Fruit fly (Drosophila melanogaster): Measurements from ENCODE around the gene Tat.

The Tat gene

DNA sequence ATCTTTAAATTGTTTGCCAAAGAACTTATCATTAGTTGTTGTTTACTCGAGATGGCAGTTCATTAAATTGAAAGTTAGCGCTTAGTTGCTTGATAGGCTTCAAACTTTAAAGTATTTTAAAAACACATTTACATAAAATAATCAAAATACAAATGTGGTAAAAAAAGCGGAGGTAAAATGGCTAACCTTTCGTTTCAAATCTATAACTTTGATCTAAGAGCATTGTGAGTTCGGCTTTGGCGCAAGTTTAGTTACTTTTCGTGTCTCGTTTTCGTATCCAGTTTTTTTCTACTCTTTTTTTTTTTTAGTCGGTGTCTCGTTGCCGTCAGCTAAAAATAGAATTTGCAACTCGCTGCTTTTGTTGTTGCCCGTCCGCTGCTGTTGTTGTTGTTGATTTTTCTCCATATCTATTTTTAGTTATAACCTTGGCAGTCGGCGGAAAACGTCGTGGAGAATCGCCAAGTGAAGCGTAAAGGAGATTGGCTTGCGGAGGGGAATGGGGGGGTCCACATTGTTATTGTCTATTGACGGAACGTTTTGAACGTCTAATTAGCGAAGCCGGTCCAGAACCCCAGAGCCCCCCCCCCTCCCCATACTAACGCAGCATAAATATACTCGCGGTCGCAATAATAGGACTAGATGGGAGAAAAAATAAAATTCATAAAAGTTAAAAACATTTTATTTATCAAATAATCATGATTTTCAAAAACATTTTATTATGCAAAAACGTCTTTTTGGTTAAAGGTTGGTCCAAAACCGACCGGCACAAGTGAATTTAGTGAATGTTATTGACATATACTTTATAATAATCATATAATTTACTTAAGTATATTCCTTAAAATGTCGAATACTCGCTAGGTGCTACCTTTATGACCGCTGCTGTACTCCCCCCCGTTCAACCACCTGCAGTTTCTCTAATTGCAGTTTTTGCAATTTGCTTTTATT is 46.2 kb upstream of the Tat start (continued):
- TF ChIP-seq caup (GFP tag; optimal IDR thresholded peaks at IDR 0.05; ENCODE audit: severe bottlenecking) (peak; percentile 66), CG9876 (GFP tag; optimal IDR thresholded peaks at IDR 0.05) (no peak), bsh (GFP tag; optimal IDR thresholded peaks at IDR 0.05) (peak; percentile 46 to 74), zen2 (GFP tag; IDR thresholded peaks at IDR 0.05; ENCODE audit: partially characterized antibody) (no peak), CG7271 (tag; optimal IDR thresholded peaks at IDR 0.05) (no peak), Neu2 (GFP tag; optimal IDR thresholded peaks at IDR 0.05; ENCODE audit: borderline replicate concordance) (no peak), Awh (GFP tag; IDR thresholded peaks at IDR 0.05) (no peak), CG33557 (GFP tag; optimal IDR thresholded peaks at IDR 0.05) (no peak), BtbVII (GFP tag; optimal IDR thresholded peaks at IDR 0.05) (peak; percentile 31), Bteb2 (GFP tag; optimal IDR thresholded peaks at IDR 0.05) (no peak), hb (GFP tag; IDR thresholded peaks at IDR 0.05; ENCODE audit: partially characterized antibody) (no peak), CG4360 (GFP tag; IDR thresholded peaks at IDR 0.05) (no peak), BEAF-32 (GFP tag; optimal IDR thresholded peaks at IDR 0.05) (no peak), stwl (tag; optimal IDR thresholded peaks at IDR 0.05) (no peak), CG18011 (GFP tag; optimal IDR thresholded peaks at IDR 0.05) (no peak), CG6654 (GFP tag; optimal IDR thresholded peaks at IDR 0.05) (peak; percentile 10), CG9609 (GFP tag; optimal IDR thresholded peaks at IDR 0.05) (no peak), CG2202 (tag; optimal IDR thresholded peaks at IDR 0.05) (no peak), Bgb (GFP tag; IDR thresholded peaks at IDR 0.05; ENCODE audit: partially characterized antibody) (no peak), H2.0 (GFP tag; IDR thresholded peaks at IDR 0.05) (peak; percentile 36; the same call in 1 of the 2 replicates), Drgx (GFP tag; IDR thresholded peaks at IDR 0.05) (peak; percentile 86), CG15073 (GFP tag; optimal IDR thresholded peaks at IDR 0.05) (no peak), CG12155 (GFP tag; optimal IDR thresholded peaks at IDR 0.05) (peak; percentile 12), Adf1 (GFP tag; IDR thresholded peaks at IDR 0.05) (no peak), luna (GFP tag; optimal IDR thresholded peaks at IDR 0.05) (no peak), scrt (GFP tag; optimal IDR thresholded peaks at IDR 0.05) (peak; percentile 43), Xrp1 (GFP tag; IDR thresholded peaks at IDR 0.05) (0 out of 2 replicates have a peak, but pooled peaks have one; percentile 19), inv (GFP tag; IDR thresholded peaks at IDR 0.05; ENCODE audit: partially characterized antibody) (no peak), CG2120 (GFP tag; optimal IDR thresholded peaks at IDR 0.05) (peak; percentile 21), CG18764 (GFP tag; optimal IDR thresholded peaks at IDR 0.05) (no peak), al (GFP tag; IDR thresholded peaks at IDR 0.05) (peak; percentile 49), ERR (GFP tag; optimal IDR thresholded peaks at IDR 0.05) (no peak), az2 (GFP tag; optimal IDR thresholded peaks at IDR 0.05) (no peak), CG15601 (tag; optimal IDR thresholded peaks at IDR 0.05) (no peak), Lim3 (GFP tag; IDR thresholded peaks at IDR 0.05) (no peak), Optix (GFP tag; IDR thresholded peaks at IDR 0.05) (no peak), CG10274 (GFP tag; optimal IDR thresholded peaks at IDR 0.05) (peak; percentile 46), Sry-β (GFP tag; optimal IDR thresholded peaks at IDR 0.05) (no peak), CG14710 (tag; optimal IDR thresholded peaks at IDR 0.05) (no peak), CG11398 (GFP tag; optimal IDR thresholded peaks at IDR 0.05) (no peak), sd (tag; optimal IDR thresholded peaks at IDR 0.05) (no peak), HmgZ (tag; optimal IDR thresholded peaks at IDR 0.05) (no peak), schlank (tag; optimal IDR thresholded peaks at IDR 0.05) (no peak), CG30020 (tag; optimal IDR thresholded peaks at IDR 0.05) (no peak), bcd (GFP tag; optimal IDR thresholded peaks at IDR 0.05) (peak; percentile 54), gcm2 (GFP tag; optimal IDR thresholded peaks at IDR 0.05) (no peak), Sin3A (optimal IDR thresholded peaks at IDR 0.05) (no peak), Trl (optimal IDR thresholded peaks at IDR 0.05) (no peak), Trl (GFP tag; optimal IDR thresholded peaks at IDR 0.05) (no peak)

All from whole organism, embryonic.